Worm (Caenorhabditis elegans) whole organism, young adult: ENCODE data around the gene W08E12.5.

Experiments used
- B0019.2 ChIP-seq: fragments of 200-800 bp; sonication (Bioruptor generic); conservative IDR thresholded peaks from 2 replicates; pipeline ENCODE4 v1.3.6; 2022; ENCODE audit warnings: missing genetic modification reagents, missing genetic modification characterization, missing compliant biosample characterization
- B0336.3 ChIP-seq: fragments of 200-800 bp; sonication (Bioruptor generic); IDR thresholded peaks from 2 replicates; pipeline ENCODE4 v1.3.6; 2022; ENCODE audit warnings: missing genetic modification characterization, missing compliant biosample characterization
- C06A6.2 ChIP-seq: fragments of 200-800 bp; sonication (Bioruptor generic); conservative IDR thresholded peaks from 2 replicates; pipeline ENCODE4 v1.3.6; 2022; ENCODE audit warnings: missing genetic modification characterization, missing compliant biosample characterization
- D2030.7 ChIP-seq: fragments of 200-800 bp; sonication (Bioruptor generic); IDR thresholded peaks from 2 replicates; pipeline ENCODE4 v1.3.6; 2022; ENCODE audit warnings: missing genetic modification reagents, missing genetic modification characterization, missing compliant biosample characterization
- F33H1.4 ChIP-seq: fragments of 200-800 bp; sonication (Bioruptor generic); IDR thresholded peaks from 2 replicates; pipeline ENCODE4 v1.3.6; 2022; ENCODE audit warnings: missing genetic modification reagents, missing genetic modification characterization, missing compliant biosample characterization
- F37B4.10 ChIP-seq: fragments of 200-800 bp; sonication (Bioruptor generic); IDR thresholded peaks from 2 replicates; pipeline ENCODE4 v1.3.6; 2022; ENCODE audit warnings: missing genetic modification characterization, missing compliant biosample characterization
- F39B2.1 ChIP-seq: fragments of 200-800 bp; sonication (Bioruptor generic); IDR thresholded peaks from 2 replicates; pipeline ENCODE4 v1.3.6; 2022; ENCODE audit warnings: missing genetic modification reagents, missing genetic modification characterization, missing compliant biosample characterization
- F57C9.4 ChIP-seq: sonication (generic microtip); optimal IDR thresholded peaks from 2 replicates; lab custom pipeline; 2017; ENCODE audit warnings: mild to moderate bottlenecking, missing genetic modification characterization, missing compliant biosample characterization
- Y53F4B.3 ChIP-seq: fragments of 200-800 bp; sonication (Bioruptor generic); IDR thresholded peaks from 2 replicates; pipeline ENCODE4 v1.3.6; 2022; ENCODE audit warnings: missing genetic modification reagents, missing genetic modification characterization, missing compliant biosample characterization
- Y53G8AR.9 ChIP-seq: fragments of 200-800 bp; sonication (Bioruptor generic); conservative IDR thresholded peaks from 2 replicates; pipeline ENCODE4 v1.3.6; 2022; ENCODE audit warnings: missing genetic modification reagents, missing genetic modification characterization, missing compliant biosample characterization
- Y95B8A.8 ChIP-seq: fragments of 200-800 bp; sonication (Bioruptor generic); IDR thresholded peaks from 2 replicates; pipeline ENCODE4 v1.3.6; 2022; ENCODE audit warnings: missing genetic modification reagents, missing genetic modification characterization, missing compliant biosample characterization
- ama-1 ChIP-seq, 3 experiments: fragments of 150-350 bp in 1 of 3; sonication (generic microtip) in 2 of 3; optimal IDR thresholded peaks; 2 replicates each; lab custom pipeline; 2014 to 2018; ENCODE audit warnings: missing biosample characterization in 2 of 3, missing genetic modification characterization in 2 of 3, missing genetic modification reagents in 2 of 3
- aptf-3 ChIP-seq: fragments of 200-800 bp; sonication (Bioruptor generic); IDR thresholded peaks from 2 replicates; pipeline ENCODE4 v1.3.6; 2022; ENCODE audit warnings: missing genetic modification characterization, missing compliant biosample characterization
- attf-3 ChIP-seq: fragments of 200-800 bp; sonication (Bioruptor generic); conservative IDR thresholded peaks from 2 replicates; pipeline ENCODE4 v1.3.6; 2022; ENCODE audit warnings: missing genetic modification reagents, missing genetic modification characterization, missing compliant biosample characterization
- bed-1 ChIP-seq: fragments of 200-800 bp; sonication (Bioruptor generic); IDR thresholded peaks from 2 replicates; pipeline ENCODE4 v1.3.6; 2022; ENCODE audit warnings: missing genetic modification reagents, missing genetic modification characterization, missing compliant biosample characterization
- cebp-2 ChIP-seq: fragments of 200-800 bp; sonication (Bioruptor generic); IDR thresholded peaks from 2 replicates; pipeline ENCODE4 v1.3.6; 2022; ENCODE audit warnings: missing genetic modification characterization, missing compliant biosample characterization
- ceh-100 ChIP-seq: fragments of 200-800 bp; sonication (Bioruptor generic); IDR thresholded peaks from 2 replicates; pipeline ENCODE4 v1.3.6; 2022; ENCODE audit warnings: missing genetic modification reagents, missing genetic modification characterization, missing compliant biosample characterization
- ceh-58 ChIP-seq: fragments of 200-800 bp; sonication (Bioruptor generic); IDR thresholded peaks from 2 replicates; pipeline ENCODE4 v1.3.6; 2022; ENCODE audit warnings: missing genetic modification characterization, missing compliant biosample characterization
- egl-44 ChIP-seq: fragments of 200-800 bp; sonication (Bioruptor generic); IDR thresholded peaks from 2 replicates; pipeline ENCODE4 v1.3.6; 2022; ENCODE audit warnings: missing genetic modification reagents, missing genetic modification characterization, missing compliant biosample characterization
- ekl-4 ChIP-seq: fragments of 200-800 bp; sonication (Bioruptor generic); IDR thresholded peaks from 2 replicates; pipeline ENCODE4 v1.3.6; 2022; ENCODE audit warnings: missing genetic modification reagents, missing genetic modification characterization, missing compliant biosample characterization
- hmg-1.2 ChIP-seq: fragments of 200-800 bp; sonication (Bioruptor generic); IDR thresholded peaks from 2 replicates; pipeline ENCODE4 v1.3.6; 2022; ENCODE audit warnings: missing genetic modification reagents, missing genetic modification characterization, missing compliant biosample characterization
- hsf-1 ChIP-seq: fragments of 200-800 bp; sonication (Bioruptor generic); IDR thresholded peaks from 2 replicates; pipeline ENCODE4 v1.3.6; 2022; ENCODE audit warnings: missing genetic modification reagents, missing genetic modification characterization, missing compliant biosample characterization
- lag-1 ChIP-seq: fragments of 200-800 bp; sonication (Bioruptor generic); IDR thresholded peaks from 2 replicates; pipeline ENCODE4 v1.3.6; 2022; ENCODE audit warnings: missing genetic modification reagents, missing genetic modification characterization, missing compliant biosample characterization
- lin-26 ChIP-seq: fragments of 200-800 bp; sonication (Bioruptor generic); IDR thresholded peaks from 2 replicates; pipeline ENCODE4 v1.3.6; 2022; ENCODE audit warnings: missing genetic modification reagents, missing genetic modification characterization, missing compliant biosample characterization
- lin-54 ChIP-seq: fragments of 200-800 bp; sonication (Bioruptor generic); optimal IDR thresholded peaks from 2 replicates; lab custom pipeline; 2018; ENCODE audit warnings: mild to moderate bottlenecking, missing genetic modification characterization, missing compliant biosample characterization
- lsl-1 ChIP-seq: fragments of 200-800 bp; sonication (Bioruptor generic); optimal IDR thresholded peaks from 2 replicates; lab custom pipeline; 2018; ENCODE audit warnings: mild to moderate bottlenecking, missing genetic modification characterization, moderate library complexity, missing compliant biosample characterization
- madf-10 ChIP-seq: sonication (generic microtip); optimal IDR thresholded peaks from 2 replicates; lab custom pipeline; 2016; ENCODE audit warnings: mild to moderate bottlenecking, missing genetic modification characterization, missing compliant biosample characterization
- madf-3 ChIP-seq: fragments of 200-800 bp; sonication (Bioruptor generic); IDR thresholded peaks from 2 replicates; pipeline ENCODE4 v1.3.6; 2022; ENCODE audit warnings: missing genetic modification reagents, missing genetic modification characterization, missing compliant biosample characterization
- madf-6 ChIP-seq: fragments of 200-800 bp; sonication (Bioruptor generic); IDR thresholded peaks from 2 replicates; pipeline ENCODE4 v1.3.6; 2022; ENCODE audit warnings: missing genetic modification reagents, missing genetic modification characterization, missing compliant biosample characterization
- madf-8 ChIP-seq: fragments of 200-800 bp; sonication (Bioruptor generic); conservative IDR thresholded peaks from 2 replicates; pipeline ENCODE4 v1.3.6; 2022; ENCODE audit warnings: missing genetic modification reagents, missing genetic modification characterization, missing compliant biosample characterization
- mcd-1 ChIP-seq: fragments of 200-800 bp; sonication (Bioruptor generic); IDR thresholded peaks from 2 replicates; pipeline ENCODE4 v1.3.6; 2022; ENCODE audit warnings: missing genetic modification reagents, missing genetic modification characterization, missing compliant biosample characterization
- nhr-120 ChIP-seq: fragments of 200-800 bp; sonication (Bioruptor generic); IDR thresholded peaks from 2 replicates; pipeline ENCODE4 v1.3.6; 2022; ENCODE audit warnings: missing genetic modification characterization, missing compliant biosample characterization
- pbrm-1 ChIP-seq: fragments of 200-800 bp; sonication (Bioruptor generic); IDR thresholded peaks from 2 replicates; pipeline ENCODE4 v1.3.6; 2022; ENCODE audit warnings: missing genetic modification reagents, missing genetic modification characterization, missing compliant biosample characterization
- rcor-1 ChIP-seq: fragments of 200-800 bp; sonication (Bioruptor generic); IDR thresholded peaks from 2 replicates; pipeline ENCODE4 v1.3.6; 2022; ENCODE audit warnings: missing genetic modification reagents, missing genetic modification characterization, missing compliant biosample characterization
- sptf-2 ChIP-seq: fragments of 200-800 bp; sonication (Bioruptor generic); optimal IDR thresholded peaks from 2 replicates; lab custom pipeline; 2018; ENCODE audit warnings: mild to moderate bottlenecking, missing genetic modification characterization, missing compliant biosample characterization
- tbp1 ChIP-seq: fragments of 200-800 bp; sonication (Bioruptor generic); optimal IDR thresholded peaks from 2 replicates; lab custom pipeline; 2018; ENCODE audit warnings: mild to moderate bottlenecking, missing genetic modification characterization, missing compliant biosample characterization
- tbx-9 ChIP-seq: sonication (generic microtip); optimal IDR thresholded peaks from 2 replicates; lab custom pipeline; 2016; ENCODE audit warnings: borderline replicate concordance, missing genetic modification characterization, inconsistent platforms, missing compliant biosample characterization
- zfh-2 ChIP-seq: fragments of 200-800 bp; sonication (Bioruptor generic); conservative IDR thresholded peaks from 2 replicates; pipeline ENCODE4 v1.3.6; 2022; ENCODE audit warnings: missing genetic modification reagents, missing genetic modification characterization, missing compliant biosample characterization
- ztf-18 ChIP-seq: sonication (generic microtip); optimal IDR thresholded peaks from 2 replicates; lab custom pipeline; 2016; ENCODE audit warnings: missing genotype, mild to moderate bottlenecking, missing genetic modification characterization, missing compliant biosample characterization
- ztf-25 ChIP-seq: fragments of 200-800 bp; sonication (Bioruptor generic); IDR thresholded peaks from 2 replicates; pipeline ENCODE4 v1.3.6; 2022; ENCODE audit warnings: missing genetic modification reagents, missing genetic modification characterization, missing compliant biosample characterization

W08E12.5 gene

DNA sequence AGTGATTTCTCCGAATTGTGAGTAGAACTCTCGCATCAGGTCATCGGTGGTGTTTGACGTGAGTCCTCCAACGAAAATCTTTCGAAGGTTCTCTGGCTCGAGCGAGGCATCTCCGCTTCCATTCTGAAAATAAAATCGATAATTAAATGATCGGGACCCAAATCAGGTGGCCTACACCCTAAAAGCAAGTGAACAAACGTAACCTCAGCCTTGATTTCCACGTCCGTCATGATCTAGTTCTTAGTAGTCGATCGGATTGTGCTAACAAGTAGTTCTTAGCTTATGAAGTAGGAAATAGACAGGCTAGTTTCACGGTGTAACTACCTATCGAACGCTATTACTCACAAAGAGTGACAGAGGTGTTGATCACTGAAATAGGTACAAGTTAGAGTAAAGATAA lies 37.6 kb downstream of the W08E12.5 start:
- TF ChIP-seq ztf-18 (peak; percentile 35), madf-8 (GFP tag; lab: Robert Waterston, UW) (no peak), lin-54 (peak; percentile 25), ama-1 (optimal IDR thresholded peaks at IDR 0.05; lab: Kevin White, UChicago) (peak; percentile 47), ama-1 (GFP tag; optimal IDR thresholded peaks at IDR 0.05; lab: Kevin White, UChicago) (no peak), tbp1 (GFP tag; lab: Kevin White, UChicago) (peak; percentile 14), D2030.7 (peak; percentile 34; the same call in 1 of the 2 replicates), F33H1.4 (GFP tag; lab: Robert Waterston, UW) (peak; percentile 41; the same call in 1 of the 2 replicates), madf-6 (GFP tag; lab: Robert Waterston, UW) (peak; percentile 65), hsf-1 (GFP tag; lab: Robert Waterston, UW) (peak; percentile 61), lag-1 (GFP tag; lab: Robert Waterston, UW) (no peak), F39B2.1 (peak; percentile 68; the same call in 1 of the 2 replicates), sptf-2 (GFP tag; lab: Kevin White, UChicago) (no peak), attf-3 (no peak), pbrm-1 (peak; percentile 36; the same call in 1 of the 2 replicates), B0336.3 (GFP tag; lab: Robert Waterston, UW) (peak; percentile 77; the same call in 1 of the 2 replicates), lsl-1 (GFP tag; lab: Kevin White, UChicago) (peak; percentile 23), ekl-4 (GFP tag; lab: Robert Waterston, UW) (peak; percentile 72), Y53F4B.3 (GFP tag; lab: Robert Waterston, UW) (no peak), B0019.2 (GFP tag; lab: Robert Waterston, UW) (0 out of 2 replicates have a peak, but pooled peaks have one; percentile 12), egl-44 (GFP tag; lab: Robert Waterston, UW) (peak; percentile 69; the same call in 1 of the 2 replicates), lin-26 (GFP tag; lab: Robert Waterston, UW) (peak; percentile 58; the same call in 1 of the 2 replicates), bed-1 (GFP tag; lab: Robert Waterston, UW) (0 out of 2 replicates have a peak, but pooled peaks have one; percentile 65), ceh-100 (GFP tag; lab: Robert Waterston, UW) (peak; percentile 15; the same call in 1 of the 2 replicates), madf-10 (tag; lab: Kevin White, UChicago) (no peak), ceh-58 (0 out of 2 replicates have a peak, but pooled peaks have one; percentile 69), zfh-2 (no peak), mcd-1 (no peak; the same call in 1 of the 2 replicates), hmg-1.2 (GFP tag; lab: Robert Waterston, UW) (peak; percentile 27; the same call in 1 of the 2 replicates), rcor-1 (GFP tag; lab: Robert Waterston, UW) (peak; percentile 65; the same call in 1 of the 2 replicates), C06A6.2 (no peak), madf-3 (GFP tag; lab: Robert Waterston, UW) (peak; percentile 81), tbx-9 (tag; lab: Kevin White, UChicago) (no peak), Y95B8A.8 (0 out of 2 replicates have a peak, but pooled peaks have one; percentile 29), cebp-2 (GFP tag; lab: Robert Waterston, UW) (no peak), Y53G8AR.9 (0 out of 2 replicates have a peak, but pooled peaks have one; percentile 48), ztf-25 (no peak), nhr-120 (GFP tag; lab: Robert Waterston, UW) (no peak), aptf-3 (0 out of 2 replicates have a peak, but pooled peaks have one; percentile 67), F37B4.10 (GFP tag; lab: Robert Waterston, UW) (no peak), F57C9.4 (no peak)
